Fruit fly (Drosophila melanogaster) whole organism, prepupa: ENCODE measurements around the gene Ipp.

Experiments
- Blimp-1 ChIP-seq: fragments of 200-800 bp; sonication (Bioruptor generic); optimal IDR thresholded peaks from 3 replicates; lab custom pipeline; 2017; ENCODE audit warnings: missing biosample characterization, missing genetic modification characterization, mild to moderate bottlenecking, moderate library complexity, missing genetic modification reagents
- CG10631 ChIP-seq: fragments of 200-800 bp; sonication (Bioruptor generic); optimal IDR thresholded peaks from 2 replicates; lab custom pipeline; 2016; ENCODE audit warnings: missing biosample characterization, missing genetic modification characterization
- CG10669 ChIP-seq: fragments of 200-800 bp; sonication (Bioruptor generic); optimal IDR thresholded peaks from 3 replicates; lab custom pipeline; 2018; ENCODE audit warnings: missing biosample characterization, mild to moderate bottlenecking, missing genetic modification characterization, moderate library complexity
- CG11294 ChIP-seq: fragments of 200-800 bp; sonication (Bioruptor generic); IDR thresholded peaks from 2 replicates; pipeline ENCODE4 v1.3.6; 2022; ENCODE audit warnings: missing biosample characterization, missing genetic modification characterization
- CG11762 ChIP-seq: fragments of 200-800 bp; sonication (Bioruptor generic); optimal IDR thresholded peaks from 3 replicates; lab custom pipeline; 2016; ENCODE audit warnings: missing biosample characterization, missing genetic modification characterization; ENCODE audit not compliant: insufficient read depth
- CG11902 ChIP-seq: fragments of 200-800 bp; sonication (Bioruptor generic); optimal IDR thresholded peaks from 3 replicates; lab custom pipeline; 2016; ENCODE audit warnings: missing biosample characterization, missing genetic modification characterization
- CG15336 ChIP-seq: fragments of 200-800 bp; sonication (Bioruptor generic); IDR thresholded peaks from 2 replicates; pipeline ENCODE4 v1.3.6; 2022; ENCODE audit warnings: missing biosample characterization, missing genetic modification characterization
- CG1621 ChIP-seq: fragments of 200-800 bp; sonication (Bioruptor generic); optimal IDR thresholded peaks from 3 replicates; lab custom pipeline; 2018; ENCODE audit warnings: missing biosample characterization, mild to moderate bottlenecking, missing genetic modification characterization
- CG16779 ChIP-seq: fragments of 200-800 bp; sonication (Bioruptor generic); optimal IDR thresholded peaks from 3 replicates; lab custom pipeline; 2017; ENCODE audit warnings: missing biosample characterization, mild to moderate bottlenecking, missing genetic modification characterization
- CG3032 ChIP-seq: fragments of 200-800 bp; optimal IDR thresholded peaks from 2 replicates; lab custom pipeline; 2019; ENCODE audit warnings: missing biosample characterization, mild to moderate bottlenecking, missing genetic modification characterization, moderate library complexity
- CG31627 ChIP-seq: fragments of 200-800 bp; sonication (Bioruptor generic); optimal IDR thresholded peaks from 3 replicates; lab custom pipeline; 2016; ENCODE audit warnings: missing biosample characterization, missing genetic modification characterization
- CG32006 ChIP-seq: fragments of 200-800 bp; sonication (Bioruptor generic); optimal IDR thresholded peaks from 3 replicates; lab custom pipeline; 2017; ENCODE audit warnings: missing biosample characterization, mild to moderate bottlenecking, missing genetic modification characterization
- CG34406 ChIP-seq: fragments of 200-800 bp; sonication (Bioruptor generic); optimal IDR thresholded peaks from 3 replicates; lab custom pipeline; 2016; ENCODE audit warnings: missing biosample characterization, missing genetic modification characterization
- CG3919 ChIP-seq: fragments of 200-800 bp; sonication (Bioruptor generic); optimal IDR thresholded peaks from 3 replicates; lab custom pipeline; 2016; ENCODE audit warnings: missing biosample characterization, missing genetic modification characterization
- CG6163 ChIP-seq: fragments of 200-800 bp; sonication (Bioruptor generic); IDR thresholded peaks from 3 replicates; pipeline ENCODE4 v1.3.6; 2022; ENCODE audit warnings: missing biosample characterization, missing genetic modification characterization
- CG6276 ChIP-seq: fragments of 200-800 bp; sonication (Bioruptor generic); optimal IDR thresholded peaks from 2 replicates; lab custom pipeline; 2017; ENCODE audit warnings: missing biosample characterization, mild to moderate bottlenecking, missing genetic modification characterization
- CG6792 ChIP-seq: fragments of 200-800 bp; sonication (Bioruptor generic); optimal IDR thresholded peaks from 3 replicates; lab custom pipeline; 2016; ENCODE audit warnings: missing biosample characterization, missing genetic modification characterization
- CG6854 ChIP-seq: fragments of 200-800 bp; sonication (Bioruptor generic); optimal IDR thresholded peaks from 2 replicates; lab custom pipeline; 2017; ENCODE audit warnings: missing biosample characterization, mild to moderate bottlenecking, missing genetic modification characterization
- CG7368 ChIP-seq: fragments of 200-800 bp; sonication (Bioruptor generic); optimal IDR thresholded peaks from 3 replicates; lab custom pipeline; 2016; ENCODE audit warnings: missing biosample characterization, missing genetic modification characterization
- CG8119 ChIP-seq: fragments of 200-800 bp; sonication (Bioruptor generic); IDR thresholded peaks from 3 replicates; pipeline ENCODE4 v1.3.6; 2022; ENCODE audit warnings: missing biosample characterization, missing genetic modification characterization
- CG8319 ChIP-seq: fragments of 200-800 bp; sonication (Bioruptor generic); optimal IDR thresholded peaks from 3 replicates; lab custom pipeline; 2016; ENCODE audit warnings: missing biosample characterization, missing genetic modification characterization
- Eip75B ChIP-seq: fragments of 200-800 bp; sonication (Bioruptor generic); optimal IDR thresholded peaks from 3 replicates; lab custom pipeline; 2016; ENCODE audit warnings: missing biosample characterization, missing genetic modification characterization
- Eip78C ChIP-seq: fragments of 200-800 bp; sonication (Bioruptor generic); peaks from one replicate; lab custom pipeline; 2016; ENCODE audit warnings: missing biosample characterization, missing genetic modification characterization
- Eip93F ChIP-seq: fragments of 200-800 bp; sonication (Bioruptor generic); optimal IDR thresholded peaks from 2 replicates; lab custom pipeline; 2016; ENCODE audit warnings: missing biosample characterization, mild to moderate bottlenecking, missing genetic modification characterization
- Ets96B ChIP-seq: fragments of 200-800 bp; optimal IDR thresholded peaks from 2 replicates; lab custom pipeline; 2019; ENCODE audit warnings: missing biosample characterization, mild to moderate bottlenecking, missing genetic modification characterization, moderate library complexity
- Gug ChIP-seq: fragments of 200-800 bp; sonication (Bioruptor generic); IDR thresholded peaks from 2 replicates; pipeline ENCODE4 v1.3.6; 2022; ENCODE audit warnings: missing biosample characterization, missing genetic modification characterization
- Hr38 ChIP-seq: sonication (Bioruptor generic); optimal IDR thresholded peaks from 2 replicates; lab custom pipeline; 2016; ENCODE audit warnings: missing biosample characterization, missing genetic modification characterization
- Hr39 ChIP-seq: fragments of 200-800 bp; sonication (Bioruptor generic); optimal IDR thresholded peaks from 2 replicates; lab custom pipeline; 2016; ENCODE audit warnings: missing biosample characterization, missing genetic modification characterization
- Hr4 ChIP-seq: fragments of 200-800 bp; sonication (Bioruptor generic); optimal IDR thresholded peaks from 3 replicates; lab custom pipeline; 2016; ENCODE audit warnings: missing biosample characterization, missing genetic modification characterization
- Lpt ChIP-seq: fragments of 200-800 bp; sonication (Bioruptor generic); optimal IDR thresholded peaks from 3 replicates; lab custom pipeline; 2016; ENCODE audit warnings: missing biosample characterization, missing genetic modification characterization
- Met ChIP-seq: fragments of 200-800 bp; sonication (Bioruptor generic); optimal IDR thresholded peaks from 3 replicates; lab custom pipeline; 2016; ENCODE audit warnings: missing biosample characterization, missing genetic modification characterization
- Sox102F ChIP-seq: fragments of 200-800 bp; sonication (Bioruptor generic); optimal IDR thresholded peaks from 2 replicates; lab custom pipeline; 2016; ENCODE audit warnings: missing biosample characterization, mild to moderate bottlenecking, missing genetic modification characterization
- Sox14 ChIP-seq: fragments of 200-800 bp; sonication (Bioruptor generic); optimal IDR thresholded peaks from 3 replicates; lab custom pipeline; 2016; ENCODE audit warnings: missing biosample characterization, missing genetic modification characterization
- Sox15 ChIP-seq: fragments of 200-800 bp; sonication (Bioruptor generic); optimal IDR thresholded peaks from 3 replicates; lab custom pipeline; 2016; ENCODE audit warnings: missing biosample characterization, missing genetic modification characterization
- achi ChIP-seq: fragments of 200-800 bp; sonication (Bioruptor generic); optimal IDR thresholded peaks from 3 replicates; lab custom pipeline; 2016; ENCODE audit warnings: missing biosample characterization, missing genetic modification characterization
- acj6 ChIP-seq: fragments of 200-800 bp; sonication (Bioruptor generic); optimal IDR thresholded peaks from 3 replicates; lab custom pipeline; 2016; ENCODE audit warnings: missing biosample characterization, missing genetic modification characterization
- dac ChIP-seq: fragments of 200-800 bp; sonication (Bioruptor generic); optimal IDR thresholded peaks from 2 replicates; lab custom pipeline; 2017; ENCODE audit warnings: missing biosample characterization, mild to moderate bottlenecking, missing genetic modification characterization
- dsx ChIP-seq: fragments of 200-800 bp; optimal IDR thresholded peaks from 3 replicates; lab custom pipeline; 2019; ENCODE audit warnings: missing biosample characterization, mild to moderate bottlenecking, missing genetic modification characterization, moderate library complexity; ENCODE audit not compliant: poor library complexity, severe bottlenecking
- eg ChIP-seq: fragments of 200-800 bp; sonication (Bioruptor generic); IDR thresholded peaks from 3 replicates; pipeline ENCODE4 v1.3.6; 2022; ENCODE audit warnings: missing biosample characterization, missing genetic modification characterization
- esn ChIP-seq: fragments of 200-800 bp; sonication (Bioruptor generic); optimal IDR thresholded peaks from 2 replicates; lab custom pipeline; 2016; ENCODE audit warnings: missing biosample characterization, mild to moderate bottlenecking, missing genetic modification characterization, moderate library complexity
- fd59A ChIP-seq: fragments of 200-800 bp; sonication (Bioruptor generic); optimal IDR thresholded peaks from 2 replicates; lab custom pipeline; 2017; ENCODE audit warnings: missing biosample characterization, mild to moderate bottlenecking, missing genetic modification characterization, missing genetic modification reagents
- fd85E ChIP-seq: fragments of 200-800 bp; sonication (Bioruptor generic); optimal IDR thresholded peaks from 3 replicates; lab custom pipeline; 2016; ENCODE audit warnings: missing biosample characterization, missing genetic modification characterization
- fkh ChIP-seq: fragments of 200-800 bp; sonication (Bioruptor generic); optimal IDR thresholded peaks from 3 replicates; lab custom pipeline; 2017; ENCODE audit warnings: missing biosample characterization, mild to moderate bottlenecking, missing genetic modification characterization, moderate library complexity
- lz ChIP-seq: fragments of 200-800 bp; sonication (Bioruptor generic); optimal IDR thresholded peaks from 3 replicates; lab custom pipeline; 2016; ENCODE audit warnings: missing biosample characterization, missing genetic modification characterization
- pdm3 ChIP-seq: fragments of 200-800 bp; sonication (Bioruptor generic); optimal IDR thresholded peaks from 3 replicates; lab custom pipeline; 2016; ENCODE audit warnings: missing biosample characterization, missing genetic modification characterization
- salr ChIP-seq, 2 experiments: fragments of 200-800 bp; sonication (Bioruptor generic); optimal IDR thresholded peaks; 3 replicates each; lab custom pipeline; 2016 to 2018; ENCODE audit warnings: missing biosample characterization in 2 of 2, missing genetic modification characterization in 2 of 2, mild to moderate bottlenecking in 1 of 2
- spab ChIP-seq: fragments of 200-800 bp; sonication (Bioruptor generic); optimal IDR thresholded peaks from 2 replicates; lab custom pipeline; 2017; ENCODE audit warnings: missing biosample characterization, mild to moderate bottlenecking, missing genetic modification characterization, missing genetic modification reagents
- ss ChIP-seq, 2 experiments: fragments of 200-800 bp; sonication (Bioruptor generic); optimal IDR thresholded peaks; 2 replicates in 1 of 2; 3 replicates in 1 of 2; lab custom pipeline; 2017 to 2018; ENCODE audit warnings: mild to moderate bottlenecking in 2 of 2, missing biosample characterization in 2 of 2, missing genetic modification characterization in 2 of 2, moderate library complexity in 1 of 2
- svp ChIP-seq: fragments of 200-800 bp; sonication (Bioruptor generic); peaks from one replicate; lab custom pipeline; 2016; ENCODE audit warnings: missing biosample characterization, missing genetic modification characterization
- topi ChIP-seq: fragments of 200-800 bp; sonication (Bioruptor generic); optimal IDR thresholded peaks from 3 replicates; lab custom pipeline; 2016; ENCODE audit warnings: missing biosample characterization, missing genetic modification characterization
- vri ChIP-seq: fragments of 200-800 bp; sonication (Bioruptor generic); optimal IDR thresholded peaks from 3 replicates; lab custom pipeline; 2016; ENCODE audit warnings: missing biosample characterization, mild to moderate bottlenecking, missing genetic modification characterization

Gene Ipp

dm6 chr3R:14006224-14006892 lies 47.8 kb downstream of the Ipp start:
- TF ChIP-seq Eip75B (GFP tag; lab: Kevin White, UChicago) (peak; percentile 75), CG31627 (GFP tag; lab: Kevin White, UChicago) (peak; percentile 45), Lpt (GFP tag; lab: Kevin White, UChicago) (peak; percentile 59), CG3032 (tag; lab: Kevin White, UChicago) (peak; percentile 67), salr (GFP tag; optimal IDR thresholded peaks at IDR 0.05; lab: Kevin White, UChicago) (peak; percentile 23 to 64), CG32006 (GFP tag; lab: Kevin White, UChicago) (peak; percentile 38), CG15336 (GFP tag; lab: Robert Waterston, UW) (peak; percentile 61), achi (GFP tag; lab: Kevin White, UChicago) (peak; percentile 75), Eip78C (peak; percentile 93), Sox15 (peak; percentile 1), CG8119 (GFP tag; lab: Robert Waterston, UW) (peak; percentile 74; the same call in 2 of the 3 replicates), CG11902 (no peak), fd59A (peak; percentile 38), CG11294 (GFP tag; lab: Robert Waterston, UW) (no peak), CG16779 (peak; percentile 74), spab (GFP tag; lab: Kevin White, UChicago) (peak; percentile 65), vri (GFP tag; lab: Kevin White, UChicago) (peak; percentile 58), dsx (peak; percentile 79), CG6276 (peak; percentile 13), fkh (GFP tag; lab: Kevin White, UChicago) (no peak), CG1621 (tag; lab: Kevin White, UChicago) (peak; percentile 63), CG10631 (GFP tag; lab: Kevin White, UChicago) (peak; percentile 10), CG10669 (peak; percentile 61), Eip93F (GFP tag; lab: Kevin White, UChicago) (no peak), Ets96B (tag; lab: Kevin White, UChicago) (peak; percentile 63), Hr4 (GFP tag; lab: Kevin White, UChicago) (peak; percentile 52), CG6854 (peak; percentile 79), CG3919 (GFP tag; lab: Kevin White, UChicago) (peak; percentile 65), CG6163 (peak; percentile 77; the same call in 2 of the 3 replicates), CG34406 (GFP tag; lab: Kevin White, UChicago) (peak; percentile 73), lz (GFP tag; lab: Kevin White, UChicago) (peak; percentile 53), Met (peak; percentile 75), Hr38 (GFP tag; lab: Kevin White, UChicago) (no peak), topi (GFP tag; lab: Kevin White, UChicago) (peak; percentile 66), Sox102F (GFP tag; lab: Kevin White, UChicago) (peak; percentile 72), dac (GFP tag; lab: Kevin White, UChicago) (no peak), Hr39 (GFP tag; lab: Kevin White, UChicago) (peak; percentile 75), Sox14 (GFP tag; lab: Kevin White, UChicago) (peak; percentile 41), CG6792 (GFP tag; lab: Kevin White, UChicago) (peak; percentile 53), acj6 (GFP tag; lab: Kevin White, UChicago) (peak; percentile 70), fd85E (GFP tag; lab: Kevin White, UChicago) (peak; percentile 13), ss (GFP tag; optimal IDR thresholded peaks at IDR 0.05; lab: Kevin White, UChicago) (peak; percentile 81 to 88), pdm3 (GFP tag; lab: Kevin White, UChicago) (peak; percentile 67), svp (peak; percentile 71), CG8319 (GFP tag; lab: Kevin White, UChicago) (peak; percentile 41), CG11762 (GFP tag; lab: Kevin White, UChicago) (peak; percentile 50), Gug (GFP tag; lab: Robert Waterston, UW) (no peak), CG7368 (GFP tag; lab: Kevin White, UChicago) (peak; percentile 60), esn (GFP tag; lab: Kevin White, UChicago) (peak; percentile 56), Blimp-1 (GFP tag; lab: Kevin White, UChicago) (peak; percentile 34), eg (peak; percentile 72)
